Fruit fly (Drosophila melanogaster) whole organism, prepupa: Measurements from ENCODE around the gene Smr.
A peak's percentile ranks its signal among the peaks of the same experiment; 100 is the strongest.

Experiments used
- CG10631 ChIP-seq: fragments of 200-800 bp; sonication (Bioruptor generic); optimal IDR thresholded peaks from 2 replicates; lab custom pipeline; 2016; ENCODE audit warnings: missing biosample characterization, missing genetic modification characterization
- CG1621 ChIP-seq: fragments of 200-800 bp; sonication (Bioruptor generic); optimal IDR thresholded peaks from 3 replicates; lab custom pipeline; 2018; ENCODE audit warnings: missing biosample characterization, mild to moderate bottlenecking, missing genetic modification characterization
- CG16779 ChIP-seq: fragments of 200-800 bp; sonication (Bioruptor generic); optimal IDR thresholded peaks from 3 replicates; lab custom pipeline; 2017; ENCODE audit warnings: missing biosample characterization, mild to moderate bottlenecking, missing genetic modification characterization
- CG8319 ChIP-seq: fragments of 200-800 bp; sonication (Bioruptor generic); optimal IDR thresholded peaks from 3 replicates; lab custom pipeline; 2016; ENCODE audit warnings: missing biosample characterization, missing genetic modification characterization
- CG8632 ChIP-seq: fragments of 200-800 bp; sonication (Bioruptor generic); optimal IDR thresholded peaks from 3 replicates; lab custom pipeline; 2016; ENCODE audit warnings: missing biosample characterization, missing genetic modification characterization
- Hr39 ChIP-seq: fragments of 200-800 bp; sonication (Bioruptor generic); optimal IDR thresholded peaks from 2 replicates; lab custom pipeline; 2016; ENCODE audit warnings: missing biosample characterization, missing genetic modification characterization
- Lpt ChIP-seq: fragments of 200-800 bp; sonication (Bioruptor generic); optimal IDR thresholded peaks from 3 replicates; lab custom pipeline; 2016; ENCODE audit warnings: missing biosample characterization, missing genetic modification characterization
- Sox14 ChIP-seq: fragments of 200-800 bp; sonication (Bioruptor generic); optimal IDR thresholded peaks from 3 replicates; lab custom pipeline; 2016; ENCODE audit warnings: missing biosample characterization, missing genetic modification characterization
- dsx ChIP-seq: fragments of 200-800 bp; optimal IDR thresholded peaks from 3 replicates; lab custom pipeline; 2019; ENCODE audit warnings: missing biosample characterization, mild to moderate bottlenecking, missing genetic modification characterization, moderate library complexity; ENCODE audit not compliant: poor library complexity, severe bottlenecking
- pdm3 ChIP-seq: fragments of 200-800 bp; sonication (Bioruptor generic); optimal IDR thresholded peaks from 3 replicates; lab custom pipeline; 2016; ENCODE audit warnings: missing biosample characterization, missing genetic modification characterization
- topi ChIP-seq: fragments of 200-800 bp; sonication (Bioruptor generic); optimal IDR thresholded peaks from 3 replicates; lab custom pipeline; 2016; ENCODE audit warnings: missing biosample characterization, missing genetic modification characterization

dm6 chrX:12666471-12666884 is 75.9 kb downstream of the Smr start:
- TF ChIP-seq Sox14 (GFP tag; lab: Kevin White, UChicago) (peak; percentile 80), CG16779 (tag; lab: Kevin White, UChicago) (peak; percentile 63), CG10631 (GFP tag; lab: Kevin White, UChicago) (peak; percentile 91), Lpt (peak; percentile 73), CG8632 (GFP tag; lab: Kevin White, UChicago) (peak; percentile 93), topi (GFP tag; lab: Kevin White, UChicago) (peak; percentile 93), Hr39 (GFP tag; lab: Kevin White, UChicago) (peak; percentile 78), CG1621 (tag; lab: Kevin White, UChicago) (peak; percentile 66), CG8319 (GFP tag; lab: Kevin White, UChicago) (peak; percentile 64), dsx (GFP tag; lab: Kevin White, UChicago) (peak; percentile 89), pdm3 (GFP tag; lab: Kevin White, UChicago) (peak; percentile 80)
